Fruit fly (Drosophila melanogaster) whole organism, embryonic: Measurements from ENCODE around the gene CG42393.
A peak's percentile ranks its signal among the peaks of the same experiment; 100 is the strongest.

Source experiments
- Atf6 ChIP-seq: fragments of 200-800 bp; sonication (Bioruptor generic); IDR thresholded peaks from 2 replicates; pipeline ENCODE4 v1.3.6; 2022; ENCODE audit warnings: missing biosample characterization, missing genetic modification characterization
- CG10543 ChIP-seq: fragments of 200-800 bp; sonication (Bioruptor generic); optimal IDR thresholded peaks from 3 replicates; lab custom pipeline; 2017; ENCODE audit warnings: missing biosample characterization, mild to moderate bottlenecking, missing genetic modification characterization, moderate library complexity
- CG13287 ChIP-seq: fragments of 200-800 bp; sonication (Bioruptor generic); IDR thresholded peaks from 2 replicates; pipeline ENCODE4 v1.3.6; 2022; ENCODE audit warnings: missing biosample characterization, missing genetic modification characterization; ENCODE audit not compliant: partially characterized antibody
- CG13624 ChIP-seq: fragments of 200-800 bp; sonication (Bioruptor generic); optimal IDR thresholded peaks from 2 replicates; lab custom pipeline; 2016; ENCODE audit warnings: missing biosample characterization, missing genetic modification characterization
- CG15269 ChIP-seq: fragments of 200-800 bp; sonication (Bioruptor generic); optimal IDR thresholded peaks from 2 replicates; lab custom pipeline; 2018; ENCODE audit warnings: missing biosample characterization, mild to moderate bottlenecking, missing genetic modification characterization, moderate library complexity
- CG15479 ChIP-seq: fragments of 200-800 bp; sonication (Bioruptor generic); optimal IDR thresholded peaks from 3 replicates; lab custom pipeline; 2019; ENCODE audit warnings: missing biosample characterization, mild to moderate bottlenecking, missing genetic modification characterization, moderate library complexity
- CG2199 ChIP-seq: fragments of 200-800 bp; sonication (Bioruptor generic); IDR thresholded peaks from 3 replicates; pipeline ENCODE4 v1.3.6; 2022; ENCODE audit warnings: missing biosample characterization, missing genetic modification characterization
- CG3281 ChIP-seq: fragments of 200-800 bp; sonication (Bioruptor generic); optimal IDR thresholded peaks from 3 replicates; lab custom pipeline; 2017; ENCODE audit warnings: missing biosample characterization, mild to moderate bottlenecking, missing genetic modification characterization
- CG4707 ChIP-seq: fragments of 200-800 bp; sonication (Bioruptor generic); optimal IDR thresholded peaks from 2 replicates; lab custom pipeline; 2018; ENCODE audit warnings: missing biosample characterization, mild to moderate bottlenecking, missing genetic modification characterization, moderate library complexity
- CG6272 ChIP-seq: fragments of 200-800 bp; sonication (Bioruptor generic); IDR thresholded peaks from 2 replicates; pipeline ENCODE4 v1.3.6; 2022; ENCODE audit warnings: missing biosample characterization, missing genetic modification characterization
- CG7745 ChIP-seq: fragments of 200-800 bp; sonication (Bioruptor generic); optimal IDR thresholded peaks from 2 replicates; lab custom pipeline; 2018; ENCODE audit warnings: missing biosample characterization, mild to moderate bottlenecking, missing genetic modification characterization, moderate library complexity
- CG8290 ChIP-seq, 3 experiments: fragments of 200-800 bp; sonication (Bioruptor generic); optimal IDR thresholded peaks; 2 replicates each; lab custom pipeline; 2016 to 2019; ENCODE audit warnings: missing biosample characterization in 3 of 3, missing genetic modification characterization in 3 of 3, mild to moderate bottlenecking in 2 of 3, moderate library complexity in 1 of 3
- CHES-1-like ChIP-seq: fragments of 200-800 bp; sonication (Bioruptor generic); optimal IDR thresholded peaks from 2 replicates; lab custom pipeline; 2016; ENCODE audit warnings: missing biosample characterization, missing genetic modification characterization
- CTCF ChIP-seq: fragments of 200-800 bp; sonication (Bioruptor generic); optimal IDR thresholded peaks from 2 replicates; lab custom pipeline; 2017; ENCODE audit warnings: missing biosample characterization, mild to moderate bottlenecking, missing genetic modification characterization, moderate library complexity
- Dbx ChIP-seq: fragments of 200-800 bp; sonication (Bioruptor generic); IDR thresholded peaks from 3 replicates; pipeline ENCODE4 v1.3.6; 2022; ENCODE audit warnings: missing biosample characterization, missing genetic modification characterization
- Dek ChIP-seq: fragments of 200-800 bp; sonication (Bioruptor generic); optimal IDR thresholded peaks from 3 replicates; lab custom pipeline; 2019; ENCODE audit warnings: missing biosample characterization, mild to moderate bottlenecking, missing genetic modification characterization, moderate library complexity
- Dll ChIP-seq: fragments of 200-800 bp; sonication (Bioruptor generic); IDR thresholded peaks from 4 replicates; pipeline ENCODE4 v1.3.6; 2022; ENCODE audit warnings: missing biosample characterization, missing genetic modification characterization; ENCODE audit not compliant: partially characterized antibody
- Fer3 ChIP-seq: fragments of 200-800 bp; sonication (Bioruptor generic); optimal IDR thresholded peaks from 2 replicates; lab custom pipeline; 2018; ENCODE audit warnings: missing biosample characterization, mild to moderate bottlenecking, missing genetic modification characterization, moderate library complexity
- HmgZ ChIP-seq: fragments of 200-800 bp; sonication (Bioruptor generic); optimal IDR thresholded peaks from 2 replicates; lab custom pipeline; 2018; ENCODE audit warnings: missing biosample characterization, mild to moderate bottlenecking, missing genetic modification characterization
- Hmr ChIP-seq: fragments of 200-800 bp; sonication (Bioruptor generic); optimal IDR thresholded peaks from 3 replicates; lab custom pipeline; 2017; ENCODE audit warnings: mild to moderate bottlenecking, missing biosample characterization, missing genetic modification reagents, missing genetic modification characterization
- Med ChIP-seq: fragments of 200-800 bp; sonication (Bioruptor generic); peaks from one replicate; lab custom pipeline; 2016; ENCODE audit warnings: missing biosample characterization, missing genetic modification characterization, mild to moderate bottlenecking, inconsistent platforms, moderate library complexity
- Myb ChIP-seq: fragments of 200-800 bp; sonication (Bioruptor generic); optimal IDR thresholded peaks from 2 replicates; lab custom pipeline; 2016; ENCODE audit warnings: missing biosample characterization, missing genetic modification characterization
- PHDP ChIP-seq: fragments of 200-800 bp; sonication (Bioruptor generic); optimal IDR thresholded peaks from 3 replicates; lab custom pipeline; 2018; ENCODE audit warnings: missing biosample characterization, mild to moderate bottlenecking, missing genetic modification characterization, moderate library complexity
- Trl ChIP-seq, 3 experiments: fragments of >200 bp in 2 of 3; fragments of 200-800 bp in 1 of 3; sonication (Bioruptor generic) in 1 of 3; optimal IDR thresholded peaks; 2 replicates in 1 of 3; 3 replicates in 2 of 3; lab custom pipeline; 2016 to 2017; ENCODE audit warnings: missing biosample characterization in 1 of 3, missing genetic modification characterization in 1 of 3
- cg ChIP-seq: fragments of 200-800 bp; sonication (Bioruptor generic); optimal IDR thresholded peaks from 3 replicates; lab custom pipeline; 2019; ENCODE audit warnings: missing biosample characterization, mild to moderate bottlenecking, missing genetic modification characterization, moderate library complexity
- chinmo ChIP-seq: fragments of 200-800 bp; sonication (Bioruptor generic); IDR thresholded peaks from 4 replicates; pipeline ENCODE4 v1.3.6; 2022; ENCODE audit warnings: missing biosample characterization, missing genetic modification characterization; ENCODE audit not compliant: partially characterized antibody
- dmrt11E ChIP-seq: fragments of 200-800 bp; sonication (Bioruptor generic); optimal IDR thresholded peaks from 3 replicates; lab custom pipeline; 2018; ENCODE audit warnings: missing biosample characterization, mild to moderate bottlenecking, missing genetic modification characterization, moderate library complexity
- esg ChIP-seq: fragments of 200-800 bp; sonication (Bioruptor generic); conservative IDR thresholded peaks from 2 replicates; pipeline ENCODE4 v1.3.6; 2022; ENCODE audit warnings: missing biosample characterization, missing genetic modification characterization
- eve ChIP-seq, 2 experiments: fragments of >200 bp; optimal IDR thresholded peaks; 2 replicates each; lab custom pipeline; 2017; ENCODE audit warnings: missing biosample characterization in 2 of 2, missing genetic modification characterization in 2 of 2
- exex ChIP-seq: fragments of 200-800 bp; sonication (Bioruptor generic); optimal IDR thresholded peaks from 4 replicates; lab custom pipeline; 2018; ENCODE audit warnings: missing biosample characterization, mild to moderate bottlenecking, missing genetic modification characterization, moderate library complexity
- ftz-f1 ChIP-seq: fragments of 200-800 bp; sonication (Bioruptor generic); optimal IDR thresholded peaks from 2 replicates; lab custom pipeline; 2016; ENCODE audit warnings: missing biosample characterization, missing genetic modification characterization
- fu2 ChIP-seq: fragments of 200-800 bp; sonication (Bioruptor generic); optimal IDR thresholded peaks from 2 replicates; lab custom pipeline; 2016; ENCODE audit warnings: missing biosample characterization, missing genetic modification characterization
- gcm ChIP-seq: fragments of 200-800 bp; sonication (Bioruptor generic); optimal IDR thresholded peaks from 2 replicates; lab custom pipeline; 2019; ENCODE audit warnings: missing biosample characterization, mild to moderate bottlenecking, missing genetic modification characterization, moderate library complexity
- insv ChIP-seq, 2 experiments: fragments of 200-800 bp; sonication (Bioruptor generic); optimal IDR thresholded peaks; 3 replicates each; lab custom pipeline; 2016 to 2018; ENCODE audit warnings: missing biosample characterization in 2 of 2, missing genetic modification characterization in 2 of 2
- kni ChIP-seq: fragments of 200-800 bp; sonication (Bioruptor generic); optimal IDR thresholded peaks from 3 replicates; lab custom pipeline; 2017; ENCODE audit warnings: mild to moderate bottlenecking, missing biosample characterization, missing genetic modification reagents, missing genetic modification characterization
- lbe ChIP-seq: fragments of 200-800 bp; sonication (Bioruptor generic); optimal IDR thresholded peaks from 2 replicates; lab custom pipeline; 2016; ENCODE audit warnings: missing biosample characterization, mild to moderate bottlenecking, missing genetic modification characterization
- mld ChIP-seq: fragments of 200-800 bp; sonication (Bioruptor generic); IDR thresholded peaks from 3 replicates; pipeline ENCODE4 v1.3.6; 2022; ENCODE audit warnings: missing biosample characterization, missing genetic modification characterization; ENCODE audit not compliant: partially characterized antibody
- nerfin-1 ChIP-seq: fragments of 200-800 bp; sonication (Bioruptor generic); optimal IDR thresholded peaks from 3 replicates; lab custom pipeline; 2019; ENCODE audit warnings: missing biosample characterization, mild to moderate bottlenecking, missing genetic modification characterization, moderate library complexity
- oc ChIP-seq: fragments of 200-800 bp; sonication (Bioruptor generic); optimal IDR thresholded peaks from 2 replicates; lab custom pipeline; 2018; ENCODE audit warnings: missing biosample characterization, mild to moderate bottlenecking, missing genetic modification characterization, moderate library complexity
- pita ChIP-seq: fragments of 200-800 bp; sonication (Bioruptor generic); optimal IDR thresholded peaks from 2 replicates; lab custom pipeline; 2017; ENCODE audit warnings: missing biosample characterization, mild to moderate bottlenecking, missing genetic modification characterization
- pros ChIP-seq: fragments of 200-800 bp; sonication (Bioruptor generic); optimal IDR thresholded peaks from 3 replicates; lab custom pipeline; 2019; ENCODE audit warnings: missing biosample characterization, mild to moderate bottlenecking, missing genetic modification characterization, moderate library complexity
- pzg ChIP-seq: fragments of 200-800 bp; sonication (Bioruptor generic); optimal IDR thresholded peaks from 3 replicates; lab custom pipeline; 2018; ENCODE audit warnings: missing biosample characterization, mild to moderate bottlenecking, missing genetic modification characterization, moderate library complexity
- run ChIP-seq: fragments of 200-800 bp; sonication (Bioruptor generic); optimal IDR thresholded peaks from 3 replicates; lab custom pipeline; 2018; ENCODE audit warnings: missing biosample characterization, mild to moderate bottlenecking, missing genetic modification characterization
- sqz ChIP-seq: fragments of 200-800 bp; sonication (Bioruptor generic); optimal IDR thresholded peaks from 3 replicates; lab custom pipeline; 2018; ENCODE audit warnings: missing biosample characterization, mild to moderate bottlenecking, missing genetic modification characterization
- twi ChIP-seq: fragments of 200-800 bp; optimal IDR thresholded peaks from 2 replicates; lab custom pipeline; 2019; ENCODE audit warnings: missing biosample characterization, mild to moderate bottlenecking, missing genetic modification characterization, moderate library complexity
- wor ChIP-seq: fragments of 200-800 bp; sonication (Bioruptor generic); IDR thresholded peaks from 2 replicates; pipeline ENCODE4 v1.3.6; 2022; ENCODE audit warnings: missing biosample characterization, missing genetic modification characterization
- zf30C ChIP-seq: fragments of 200-800 bp; sonication (Bioruptor generic); optimal IDR thresholded peaks from 3 replicates; lab custom pipeline; 2018; ENCODE audit warnings: missing biosample characterization, mild to moderate bottlenecking, missing genetic modification characterization

CG42393 gene

dm6 chr3L:18016105-18016842 is 26.3 kb upstream of the CG42393 start (continued):
- peak; percentile 22 for TF ChIP-seq kni (GFP tag; lab: Kevin White, UChicago)
- TF ChIP-seq wor (GFP tag; lab: Robert Waterston, UW) = no peak
- peak; percentile 18; the same call in 1 of the 2 replicates for TF ChIP-seq CG13287 (GFP tag; lab: Robert Waterston, UW)
- TF ChIP-seq fu2 (GFP tag; lab: Kevin White, UChicago) = no peak
- TF ChIP-seq Dll (GFP tag; lab: Robert Waterston, UW) = 0 out of 4 replicates have a peak, but pooled peaks have one; percentile 21
- peak; percentile 13 for TF ChIP-seq CG15479 (GFP tag; lab: Kevin White, UChicago)
- peak; percentile 26 for TF ChIP-seq CG3281 (GFP tag; lab: Kevin White, UChicago)
- peak; percentile 38 for TF ChIP-seq CG4707 (GFP tag; lab: Kevin White, UChicago)
- TF ChIP-seq pzg = no peak
- peak in 1 of 2 experiments; percentile 44 for TF ChIP-seq eve (GFP tag; optimal IDR thresholded peaks at IDR 0.05; lab: Kevin White, UChicago)
- TF ChIP-seq oc (tag; lab: Kevin White, UChicago) = no peak
- peak; percentile 17 for TF ChIP-seq run (tag; lab: Kevin White, UChicago)
- TF ChIP-seq mld (GFP tag; lab: Robert Waterston, UW) = no peak
- TF ChIP-seq zf30C (GFP tag; lab: Kevin White, UChicago) = peak; percentile 5
- peak; percentile 78 for TF ChIP-seq Med
- TF ChIP-seq insv (GFP tag; optimal IDR thresholded peaks at IDR 0.05; lab: Kevin White, UChicago) = peak in 1 of 2 experiments; percentile 11
- no peak for TF ChIP-seq HmgZ (tag; lab: Kevin White, UChicago)
- TF ChIP-seq chinmo (GFP tag; lab: Robert Waterston, UW) = peak; percentile 81; the same call in 2 of the 4 replicates
- TF ChIP-seq dmrt11E (tag; lab: Kevin White, UChicago) = no peak
- TF ChIP-seq twi (tag; lab: Kevin White, UChicago) = peak; percentile 25
- TF ChIP-seq gcm = peak; percentile 78
- no peak for TF ChIP-seq CG8290 (GFP tag; optimal IDR thresholded peaks at IDR 0.05; lab: Kevin White, UChicago)
- TF ChIP-seq CG8290 (tag; optimal IDR thresholded peaks at IDR 0.05; lab: Kevin White, UChicago) = peak in 1 of 2 experiments; percentile 24
- TF ChIP-seq ftz-f1 = peak; percentile 94
- no peak for TF ChIP-seq pita
- TF ChIP-seq CG2199 (GFP tag; lab: Robert Waterston, UW) = peak; percentile 44
- no peak for TF ChIP-seq esg
- peak; percentile 3 for TF ChIP-seq Dek (tag; lab: Kevin White, UChicago)
- peak; percentile 54 for TF ChIP-seq lbe
- TF ChIP-seq CG7745 (tag; lab: Kevin White, UChicago) = peak; percentile 23
- peak; percentile 8 for TF ChIP-seq PHDP (tag; lab: Kevin White, UChicago)
- peak; percentile 6 for TF ChIP-seq Fer3 (tag; lab: Kevin White, UChicago)
- TF ChIP-seq Atf6 (GFP tag; lab: Robert Waterston, UW) = 0 out of 2 replicates have a peak, but pooled peaks have one; percentile 37
- TF ChIP-seq CG13624 = peak; percentile 41
- peak; percentile 46 for TF ChIP-seq CG15269 (tag; lab: Kevin White, UChicago)
- TF ChIP-seq exex = peak; percentile 55
- no peak for TF ChIP-seq Hmr (GFP tag; lab: Kevin White, UChicago)
- TF ChIP-seq CG10543 (GFP tag; lab: Kevin White, UChicago) = peak; percentile 74
- TF ChIP-seq Myb (GFP tag; lab: Kevin White, UChicago) = no peak
- TF ChIP-seq Dbx (GFP tag; lab: Robert Waterston, UW) = peak; percentile 9; the same call in 1 of the 3 replicates
- no peak for TF ChIP-seq CG6272 (GFP tag; lab: Robert Waterston, UW)
- peak; percentile 16 for TF ChIP-seq pros
- TF ChIP-seq sqz = peak; percentile 78
- peak; percentile 77 to 92 for TF ChIP-seq Trl (optimal IDR thresholded peaks at IDR 0.05; lab: Kevin White, UChicago)
- TF ChIP-seq Trl (GFP tag; optimal IDR thresholded peaks at IDR 0.05; lab: Kevin White, UChicago) = no peak
- peak; percentile 90 for TF ChIP-seq CTCF (GFP tag; lab: Kevin White, UChicago)
- TF ChIP-seq cg (GFP tag; lab: Kevin White, UChicago) = peak; percentile 94
- TF ChIP-seq CHES-1-like (GFP tag; lab: Kevin White, UChicago) = peak; percentile 8
- TF ChIP-seq nerfin-1 (tag; lab: Kevin White, UChicago) = peak; percentile 5
